Worm (Caenorhabditis elegans) whole organism, midembryonic: Measurements from ENCODE around the gene C28H8.5.
A peak's percentile ranks its signal among the peaks of the same experiment; 100 is the strongest.

Source experiments
- T22C8.4 ChIP-seq: fragments of 200-800 bp; sonication (Bioruptor generic); IDR thresholded peaks from 2 replicates; pipeline ENCODE4 v1.3.6; 2022; ENCODE audit warnings: missing genetic modification characterization, missing compliant biosample characterization
- cog-1 ChIP-seq: sonication (generic microtip); optimal IDR thresholded peaks from 2 replicates; lab custom pipeline; 2016; ENCODE audit warnings: missing genetic modification characterization, missing compliant biosample characterization
- flt-1 ChIP-seq: fragments of 200-800 bp; sonication (Bioruptor generic); IDR thresholded peaks from 2 replicates; pipeline ENCODE4 v1.3.6; 2022; ENCODE audit warnings: missing genetic modification characterization, missing compliant biosample characterization
- klf-2 ChIP-seq: fragments of 200-800 bp; sonication (Bioruptor generic); conservative IDR thresholded peaks from 2 replicates; pipeline ENCODE4 v1.3.6; 2022; ENCODE audit warnings: missing genetic modification reagents, missing genetic modification characterization, missing compliant biosample characterization
- med-1 ChIP-seq: sonication (generic microtip); optimal IDR thresholded peaks from 2 replicates; lab custom pipeline; 2017; ENCODE audit warnings: missing genetic modification characterization, mild to moderate bottlenecking, missing compliant biosample characterization, antibody characterized with exemption, missing genetic modification reagents; ENCODE audit not compliant: insufficient read depth
- ref-1 ChIP-seq: fragments of 200-800 bp; sonication (Bioruptor generic); conservative IDR thresholded peaks from 2 replicates; pipeline ENCODE4 v1.3.6; 2022; ENCODE audit warnings: missing genetic modification reagents, missing genetic modification characterization, missing compliant biosample characterization
- tab-1 ChIP-seq: fragments of 200-800 bp; sonication (Bioruptor generic); IDR thresholded peaks from 2 replicates; pipeline ENCODE4 v1.3.6; 2022; ENCODE audit warnings: missing genetic modification characterization, missing compliant biosample characterization
- ztf-23 ChIP-seq: fragments of 200-800 bp; sonication (Bioruptor generic); IDR thresholded peaks from 2 replicates; pipeline ENCODE4 v1.3.6; 2022; ENCODE audit warnings: missing genetic modification reagents, missing genetic modification characterization, missing compliant biosample characterization
- ztf-29 ChIP-seq: fragments of 200-800 bp; sonication (Bioruptor generic); IDR thresholded peaks from 2 replicates; pipeline ENCODE4 v1.3.6; 2022; ENCODE audit warnings: missing genetic modification reagents, missing genetic modification characterization, missing compliant biosample characterization

The C28H8.5 gene

DNA sequence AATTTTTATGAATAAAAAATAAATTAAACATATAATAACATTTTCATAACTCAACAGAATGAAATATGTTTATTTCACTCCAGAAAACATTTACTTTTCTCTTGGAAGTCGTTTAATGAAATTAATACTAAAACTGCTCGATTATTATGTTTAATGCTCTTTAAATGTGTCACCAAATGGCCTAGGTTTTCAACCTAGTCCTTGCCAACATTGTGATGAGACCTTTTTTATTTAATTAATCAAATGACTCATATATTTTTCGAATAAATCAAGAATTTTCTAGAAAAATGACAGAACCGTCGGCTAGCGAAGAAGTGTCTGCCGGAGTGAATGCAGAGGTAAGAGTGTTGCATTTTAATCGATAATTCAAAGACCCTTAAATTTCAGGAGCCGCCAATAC, 19.8 kb upstream of the C28H8.5 start, which contains the start of gene rabn-5:
TSS of gene rabn-5 (plus strand) at position 284 of the 400 bp plus-strand sequence.
- TF ChIP-seq tab-1 (no peak), flt-1 (no peak), ref-1 (GFP tag; lab: Robert Waterston, UW) (no peak), med-1 (GFP tag; lab: Kevin White, UChicago) (no peak), ztf-23 (GFP tag; lab: Robert Waterston, UW) (no peak), T22C8.4 (GFP tag; lab: Robert Waterston, UW) (no peak), cog-1 (tag; lab: Kevin White, UChicago) (no peak), ztf-29 (GFP tag; lab: Robert Waterston, UW) (no peak), klf-2 (GFP tag; lab: Robert Waterston, UW) (no peak)

DNA sequence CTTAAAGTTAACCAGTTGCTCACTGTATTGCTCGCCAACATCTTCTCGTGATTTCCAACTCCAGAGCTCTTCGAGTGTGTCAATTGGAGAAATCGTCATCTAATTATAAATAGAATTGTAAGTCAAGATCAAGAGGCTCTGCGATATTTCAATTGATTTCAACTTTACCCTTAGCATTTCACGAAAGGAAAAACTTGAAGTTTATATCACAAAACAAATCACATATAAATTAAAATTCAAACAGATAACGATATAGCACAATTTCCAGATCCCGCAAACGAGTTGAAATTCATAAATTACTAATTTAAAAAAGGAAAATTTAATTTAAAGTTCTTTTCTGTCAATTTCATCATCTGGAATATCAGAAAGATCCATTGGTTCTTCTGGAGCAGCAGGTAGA, 15.7 kb upstream of the C28H8.5 start, which contains the start of gene eng-1:
TSS of gene eng-1 (minus strand) at position 101 of the 400 bp plus-strand sequence.
- TF ChIP-seq ztf-29 (GFP tag; lab: Robert Waterston, UW) (no peak), ztf-23 (GFP tag; lab: Robert Waterston, UW) (no peak), tab-1 (no peak), cog-1 (tag; lab: Kevin White, UChicago) (no peak), ref-1 (GFP tag; lab: Robert Waterston, UW) (no peak), klf-2 (GFP tag; lab: Robert Waterston, UW) (no peak), flt-1 (no peak), T22C8.4 (GFP tag; lab: Robert Waterston, UW) (no peak), med-1 (GFP tag; lab: Kevin White, UChicago) (no peak)

DNA sequence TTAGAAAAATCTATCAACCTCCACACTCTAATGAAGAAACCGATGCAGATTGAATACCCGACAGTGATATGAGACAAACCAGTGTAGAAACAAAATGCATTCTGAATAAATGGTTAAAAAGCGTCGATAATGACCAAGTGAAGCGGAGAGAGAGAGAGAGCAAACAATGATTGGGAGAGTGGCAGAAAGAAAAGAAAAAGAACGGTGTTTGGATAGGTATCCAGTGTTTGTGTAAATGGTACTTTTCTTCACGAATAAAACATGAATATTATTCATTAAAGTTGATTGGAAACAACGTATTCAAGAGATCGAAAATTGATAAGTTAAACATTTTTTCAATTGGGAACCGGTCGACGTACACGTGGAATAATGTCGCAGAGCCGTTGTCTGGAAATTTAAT, 14.7 kb upstream of the C28H8.5 start, which contains the start of gene F01F1.15:
TSS of gene F01F1.15 (minus strand) at position 101 of the 400 bp plus-strand sequence.
- no peak for TF ChIP-seq ztf-29 (GFP tag; lab: Robert Waterston, UW)
- TF ChIP-seq flt-1 = no peak
- TF ChIP-seq T22C8.4 (GFP tag; lab: Robert Waterston, UW) = no peak
- TF ChIP-seq ref-1 (GFP tag; lab: Robert Waterston, UW) = no peak
- no peak for TF ChIP-seq ztf-23 (GFP tag; lab: Robert Waterston, UW)
- TF ChIP-seq klf-2 (GFP tag; lab: Robert Waterston, UW) = no peak
- no peak for TF ChIP-seq med-1 (GFP tag; lab: Kevin White, UChicago)
- TF ChIP-seq cog-1 (tag; lab: Kevin White, UChicago) = no peak
- TF ChIP-seq tab-1 = no peak

DNA sequence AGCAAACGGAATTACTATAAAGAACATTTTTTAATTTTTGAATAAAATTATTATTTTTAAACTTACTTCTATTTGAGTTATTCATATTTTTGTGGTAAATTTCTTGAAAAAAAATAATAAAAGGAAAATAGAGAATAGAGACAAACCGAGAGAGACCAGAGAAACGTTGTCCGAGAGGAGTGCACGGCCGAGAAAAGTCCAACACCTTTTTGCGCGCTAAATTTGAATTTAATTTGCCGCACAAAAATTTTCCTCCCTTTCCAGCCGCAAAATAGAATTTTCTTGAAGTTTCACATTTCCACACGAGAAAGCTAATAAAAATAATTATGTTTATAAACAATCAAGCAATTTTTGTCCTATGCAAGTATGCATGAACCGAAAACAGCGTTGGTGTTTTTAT, 12.3 kb upstream of the C28H8.5 start, which contains the start of the genes F01F1.11 and F01F1.3:
TSS of gene F01F1.11 (minus strand) at position 118 of the 400 bp plus-strand sequence.
TSS of gene F01F1.3 (plus strand) at position 179 of the 400 bp plus-strand sequence.
- no peak; the same call in 1 of the 2 replicates for TF ChIP-seq T22C8.4 (GFP tag; lab: Robert Waterston, UW)
- no peak for TF ChIP-seq flt-1
- TF ChIP-seq cog-1 (tag; lab: Kevin White, UChicago) = peak; percentile 13
- TF ChIP-seq ztf-23 (GFP tag; lab: Robert Waterston, UW) = 0 out of 2 replicates have a peak, but pooled peaks have one; percentile 43

DNA sequence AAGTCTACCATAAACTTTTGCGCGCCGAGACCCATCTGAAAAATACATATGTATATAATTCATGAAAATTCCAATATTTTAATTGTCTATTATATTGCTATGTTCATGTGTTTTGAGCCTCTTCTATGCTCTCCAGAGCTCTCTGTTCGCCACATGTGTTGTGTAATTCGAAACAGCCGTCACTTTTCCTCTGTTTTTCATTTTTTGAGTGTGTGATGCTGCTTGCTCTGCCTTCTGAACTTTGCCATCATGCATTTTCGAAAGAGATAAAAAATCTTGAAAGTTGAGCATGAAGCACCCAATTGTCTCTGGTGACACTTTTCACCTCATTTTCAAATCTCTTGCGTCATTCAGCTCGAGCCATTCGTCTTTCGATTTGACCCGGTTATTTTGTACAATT, 11.8 kb upstream of the C28H8.5 start:
- no peak for TF ChIP-seq T22C8.4 (GFP tag; lab: Robert Waterston, UW)
- no peak for TF ChIP-seq tab-1
- TF ChIP-seq med-1 (GFP tag; lab: Kevin White, UChicago) = no peak
- TF ChIP-seq flt-1 = no peak
- no peak for TF ChIP-seq klf-2 (GFP tag; lab: Robert Waterston, UW)
- TF ChIP-seq ztf-29 (GFP tag; lab: Robert Waterston, UW) = no peak
- no peak for TF ChIP-seq cog-1 (tag; lab: Kevin White, UChicago)
- TF ChIP-seq ztf-23 (GFP tag; lab: Robert Waterston, UW) = no peak
- no peak for TF ChIP-seq ref-1 (GFP tag; lab: Robert Waterston, UW)

DNA sequence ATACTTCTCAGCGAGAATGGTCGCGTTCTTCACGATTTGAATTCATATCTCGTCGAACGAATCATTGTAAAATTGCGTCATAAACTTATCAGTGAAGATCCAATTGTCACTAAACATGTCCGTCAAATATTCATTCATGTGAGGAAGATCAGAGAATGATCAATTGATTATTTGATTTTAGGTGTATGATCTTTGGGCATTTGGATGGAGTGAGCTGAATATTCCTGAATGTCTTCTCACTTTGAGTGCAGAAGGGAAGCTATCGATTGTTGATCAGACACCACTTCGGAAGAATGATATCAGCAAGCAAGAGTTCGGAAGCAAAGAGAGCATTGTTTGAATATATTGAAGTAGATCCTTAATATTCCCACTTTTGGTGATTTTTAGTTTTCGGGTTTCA, 9.8 kb upstream of the C28H8.5 start:
- TF ChIP-seq cog-1 (tag; lab: Kevin White, UChicago) (no peak), ref-1 (GFP tag; lab: Robert Waterston, UW) (no peak), tab-1 (no peak), ztf-23 (GFP tag; lab: Robert Waterston, UW) (no peak), T22C8.4 (GFP tag; lab: Robert Waterston, UW) (no peak), ztf-29 (GFP tag; lab: Robert Waterston, UW) (no peak), klf-2 (GFP tag; lab: Robert Waterston, UW) (no peak), flt-1 (no peak), med-1 (GFP tag; lab: Kevin White, UChicago) (no peak)

DNA sequence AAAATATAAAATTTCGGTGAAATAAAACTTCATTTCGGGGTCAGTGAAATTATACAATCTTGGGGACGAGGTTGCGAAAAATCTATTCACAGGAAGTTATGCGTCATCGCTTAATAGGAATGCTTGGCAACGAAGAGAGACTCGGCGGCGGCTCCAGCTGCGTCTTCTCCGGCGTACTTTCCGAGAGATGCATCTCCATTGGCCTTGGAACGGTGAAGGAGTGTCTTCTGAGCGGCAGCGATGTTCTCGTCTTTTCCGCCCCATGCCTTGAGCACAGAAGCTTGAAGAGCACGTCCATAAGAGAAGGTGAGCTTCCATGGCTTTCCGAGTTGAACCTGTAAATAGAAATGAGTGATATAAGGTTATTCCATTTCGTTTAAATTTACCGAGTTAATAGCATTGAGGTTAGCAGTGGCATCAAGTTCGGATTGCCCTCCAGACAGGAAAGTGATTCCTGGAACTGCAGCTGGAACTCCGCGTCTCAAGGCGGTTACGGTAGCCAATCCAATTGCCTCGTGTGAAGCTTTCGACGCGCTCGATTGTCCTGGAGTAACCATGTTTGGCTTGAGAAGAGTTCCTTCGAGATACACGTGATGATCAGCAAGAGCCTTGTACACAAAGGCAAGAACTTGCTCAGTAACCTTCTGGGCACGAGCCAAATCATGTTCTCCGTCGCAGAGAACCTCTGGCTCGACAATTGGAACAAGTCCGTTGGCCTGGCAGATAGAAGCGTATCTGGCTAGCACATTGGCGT, 9.3 kb upstream of the C28H8.5 start:
- TF ChIP-seq T22C8.4 (GFP tag; lab: Robert Waterston, UW) (no peak), klf-2 (GFP tag; lab: Robert Waterston, UW) (no peak), ztf-29 (GFP tag; lab: Robert Waterston, UW) (no peak), med-1 (GFP tag; lab: Kevin White, UChicago) (no peak), ztf-23 (GFP tag; lab: Robert Waterston, UW) (no peak), tab-1 (no peak), cog-1 (tag; lab: Kevin White, UChicago) (no peak), ref-1 (GFP tag; lab: Robert Waterston, UW) (no peak), flt-1 (no peak)

DNA sequence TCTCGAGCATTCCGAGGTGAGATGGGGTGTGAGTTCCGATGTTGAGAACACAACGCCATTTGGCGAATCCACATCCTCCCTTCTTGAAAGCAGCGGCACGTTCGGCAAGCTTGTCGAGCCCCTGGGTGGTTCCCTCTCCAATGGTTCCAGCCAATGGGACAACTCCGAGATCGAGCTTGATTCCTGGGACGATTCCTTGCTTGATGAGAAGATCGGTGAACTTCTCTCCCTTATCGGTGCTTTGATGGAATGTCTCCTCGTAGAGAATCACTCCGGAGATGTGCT, 8.7 kb upstream of the C28H8.5 start:
- no peak for TF ChIP-seq ref-1 (GFP tag; lab: Robert Waterston, UW)
- TF ChIP-seq tab-1 = no peak
- no peak for TF ChIP-seq ztf-29 (GFP tag; lab: Robert Waterston, UW)

DNA sequence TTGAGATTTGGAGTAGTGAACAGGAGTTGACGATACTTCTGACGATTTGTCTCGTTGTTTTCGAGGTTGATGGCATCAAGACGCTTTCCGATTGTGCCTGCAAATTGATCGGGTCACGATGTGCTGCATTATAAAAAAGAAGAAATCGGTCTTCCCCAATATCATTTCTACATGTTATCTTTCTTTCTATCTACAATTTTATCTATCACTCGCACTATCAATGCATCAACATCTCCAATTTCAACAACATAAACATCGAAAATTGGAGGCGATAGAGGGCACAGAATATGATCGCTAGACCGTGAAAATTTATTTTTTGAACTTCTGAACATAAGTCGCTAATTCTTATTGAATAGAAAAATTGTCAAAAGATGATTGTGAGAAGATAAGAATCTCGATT, 8.4 kb upstream of the C28H8.5 start:
- TF ChIP-seq T22C8.4 (GFP tag; lab: Robert Waterston, UW) = no peak
- no peak for TF ChIP-seq tab-1
- no peak for TF ChIP-seq cog-1 (tag; lab: Kevin White, UChicago)
- no peak for TF ChIP-seq klf-2 (GFP tag; lab: Robert Waterston, UW)
- no peak for TF ChIP-seq med-1 (GFP tag; lab: Kevin White, UChicago)
